Fruit fly (Drosophila melanogaster): ENCODE results near the gene repo.

Gene repo

dm6 chr3R:18220211-18220749, 15.7 kb upstream of the repo start, which contains the start of the genes CG7988 and CG7183 (continued):
- no peak for TF ChIP-seq Bgb (GFP tag; IDR thresholded peaks at IDR 0.05; ENCODE audit: partially characterized antibody)
- TF ChIP-seq slbo (GFP tag; IDR thresholded peaks at IDR 0.05): peak; percentile 99
- peak; percentile 31 for TF ChIP-seq HmgD (GFP tag; optimal IDR thresholded peaks at IDR 0.05)
- peak; percentile 89 for TF ChIP-seq CG4707 (GFP tag; optimal IDR thresholded peaks at IDR 0.05)
- peak; percentile 94 for TF ChIP-seq CG3065 (GFP tag; optimal IDR thresholded peaks at IDR 0.05)
- TF ChIP-seq onecut (GFP tag; IDR thresholded peaks at IDR 0.05): peak; percentile 92
- peak; percentile 97 for TF ChIP-seq CG33557 (GFP tag; optimal IDR thresholded peaks at IDR 0.05)
- no peak for TF ChIP-seq hkb (optimal IDR thresholded peaks at IDR 0.05)
- peak; percentile 98 for TF ChIP-seq hkb (GFP tag; IDR thresholded peaks at IDR 0.05)
- peak; percentile 75 for TF ChIP-seq CG5180 (GFP tag; optimal IDR thresholded peaks at IDR 0.05)
- TF ChIP-seq CG8089 (GFP tag; optimal IDR thresholded peaks at IDR 0.05): peak; percentile 94
- TF ChIP-seq Stat92E (GFP tag; optimal IDR thresholded peaks at IDR 0.05): peak in 1 of 3 experiments; percentile 93
- peak; percentile 89 for TF ChIP-seq nom (GFP tag; optimal IDR thresholded peaks at IDR 0.05)
- TF ChIP-seq en (GFP tag; optimal IDR thresholded peaks at IDR 0.05): peak; percentile 85
- TF ChIP-seq CG8478 (optimal IDR thresholded peaks at IDR 0.05): no peak
- TF ChIP-seq trh (GFP tag; optimal IDR thresholded peaks at IDR 0.05): peak; percentile 95
- peak; percentile 94 for TF ChIP-seq CG2199 (GFP tag; IDR thresholded peaks at IDR 0.05)
- TF ChIP-seq Hr78 (GFP tag; optimal IDR thresholded peaks at IDR 0.05): peak in 1 of 2 experiments; percentile 92
- TF ChIP-seq zf30C (GFP tag; optimal IDR thresholded peaks at IDR 0.05): peak; percentile 99
- peak; percentile 98 for TF ChIP-seq Dbx (GFP tag; IDR thresholded peaks at IDR 0.05)
- peak; percentile 96 for TF ChIP-seq CG4820 (GFP tag; optimal IDR thresholded peaks at IDR 0.05)
- TF ChIP-seq E2f1 (GFP tag; IDR thresholded peaks at IDR 0.05): peak; percentile 99
- peak; percentile 97 for TF ChIP-seq CG13123 (GFP tag; optimal IDR thresholded peaks at IDR 0.05)
- TF ChIP-seq grau (tag; optimal IDR thresholded peaks at IDR 0.05): peak; percentile 98
- peak; percentile 97 for TF ChIP-seq CG10654 (GFP tag; optimal IDR thresholded peaks at IDR 0.05)
- peak; percentile 84 for TF ChIP-seq CG11398 (GFP tag; optimal IDR thresholded peaks at IDR 0.05)
- peak; percentile 96 to 99 for TF ChIP-seq dpn (GFP tag; optimal IDR thresholded peaks at IDR 0.05)
- peak; percentile 97 for TF ChIP-seq rib (GFP tag; IDR thresholded peaks at IDR 0.05)
- no peak for TF ChIP-seq Hey (tag; optimal IDR thresholded peaks at IDR 0.05)
- no peak for TF ChIP-seq Tbp (GFP tag; optimal IDR thresholded peaks at IDR 0.05)
- peak; percentile 67 for TF ChIP-seq CkIIα-i1 (GFP tag; IDR thresholded peaks at IDR 0.05)
- peak; percentile 94 for TF ChIP-seq Lhr (GFP tag; optimal IDR thresholded peaks at IDR 0.05)
- peak; percentile 95 for TF ChIP-seq Gsc (GFP tag; IDR thresholded peaks at IDR 0.05)
- peak; percentile 99 for TF ChIP-seq sens (GFP tag)
- peak; percentile 98 for TF ChIP-seq oc (tag; optimal IDR thresholded peaks at IDR 0.05)
- TF ChIP-seq disco-r (GFP tag; optimal IDR thresholded peaks at IDR 0.05): peak; percentile 95
- TF ChIP-seq grn (GFP tag; optimal IDR thresholded peaks at IDR 0.05): no peak
- peak; percentile 87 for TF ChIP-seq CG4360 (GFP tag; IDR thresholded peaks at IDR 0.05)
- TF ChIP-seq CG8281 (tag; optimal IDR thresholded peaks at IDR 0.05): peak; percentile 87
- peak; percentile 98 for TF ChIP-seq CG3726 (GFP tag; IDR thresholded peaks at IDR 0.05)
- TF ChIP-seq stc (GFP tag; IDR thresholded peaks at IDR 0.05): peak; percentile 98
- TF ChIP-seq Jarid2 (GFP tag; optimal IDR thresholded peaks at IDR 0.05): peak; percentile 77
- TF ChIP-seq dmrt99B (tag; optimal IDR thresholded peaks at IDR 0.05): peak; percentile 98
- TF ChIP-seq sc (optimal IDR thresholded peaks at IDR 0.05): no peak
- TF ChIP-seq sc (GFP tag; optimal IDR thresholded peaks at IDR 0.05): peak; percentile 97
- TF ChIP-seq CG3847 (GFP tag; IDR thresholded peaks at IDR 0.05): peak; percentile 98
- TF ChIP-seq Camta (GFP tag; optimal IDR thresholded peaks at IDR 0.05): peak; percentile 96
- TF ChIP-seq Rx (GFP tag; IDR thresholded peaks at IDR 0.05): peak; percentile 93
- TF ChIP-seq nerfin-2 (GFP tag; IDR thresholded peaks at IDR 0.05; ENCODE audit: partially characterized antibody): no peak
- TF ChIP-seq CG11696 (GFP tag; IDR thresholded peaks at IDR 0.05): peak; percentile 93
- TF ChIP-seq Side (GFP tag; optimal IDR thresholded peaks at IDR 0.05): peak; percentile 90
- TF ChIP-seq CG12104 (GFP tag; optimal IDR thresholded peaks at IDR 0.05): peak; percentile 95
